1 fruit fly cellular context compared by ENCODE assay signal in genomic region chr3R:28020582-28020981, dm6.
TF ChIP-seq lines count a peak whose summit lies in the region.

No protein-coding gene starts in this region.

TF ChIP-seq in whole organism, embryonic, 481 proteins besides CTCF, POLR2A, EP300 and RAD21 (continued from another document):
- no peak for TF ChIP-seq stwl (tag; optimal IDR thresholded peaks at IDR 0.05; lab: Kevin White, UChicago)
- TF ChIP-seq CG13296 (GFP tag; optimal IDR thresholded peaks at IDR 0.05; lab: Kevin White, UChicago): peak; percentile 6
- peak; percentile 0 for TF ChIP-seq fd96Cb (tag; optimal IDR thresholded peaks at IDR 0.05; lab: Kevin White, UChicago)
- TF ChIP-seq Dbx (GFP tag; IDR thresholded peaks at IDR 0.05; lab: Robert Waterston, UW): 0 out of 3 replicates have a peak, but pooled peaks have one; percentile 31
- peak; percentile 21 for TF ChIP-seq Fer3 (tag; optimal IDR thresholded peaks at IDR 0.05; lab: Kevin White, UChicago)
- TF ChIP-seq CG33213 (GFP tag; optimal IDR thresholded peaks at IDR 0.05; lab: Kevin White, UChicago): no peak
- TF ChIP-seq bcd (GFP tag; optimal IDR thresholded peaks at IDR 0.05; lab: Kevin White, UChicago): peak; percentile 13
- TF ChIP-seq Dfd (GFP tag; optimal IDR thresholded peaks at IDR 0.05; lab: Kevin White, UChicago): no peak
- TF ChIP-seq gfzf (GFP tag; optimal IDR thresholded peaks at IDR 0.05; lab: Kevin White, UChicago): no peak
- peak; percentile 13 for TF ChIP-seq Blimp-1 (GFP tag; optimal IDR thresholded peaks at IDR 0.05; lab: Kevin White, UChicago)
- TF ChIP-seq Lhr (GFP tag; optimal IDR thresholded peaks at IDR 0.05; lab: Kevin White, UChicago): no peak
- no peak for TF ChIP-seq CG15479 (GFP tag; optimal IDR thresholded peaks at IDR 0.05; lab: Kevin White, UChicago)
- TF ChIP-seq ranshi (GFP tag; IDR thresholded peaks at IDR 0.05; lab: Robert Waterston, UW): peak; percentile 26; the same call in 1 of the 2 replicates
- peak; percentile 40 for TF ChIP-seq dmrt99B (tag; optimal IDR thresholded peaks at IDR 0.05; lab: Kevin White, UChicago)
- peak; percentile 60 for TF ChIP-seq Fer1 (GFP tag; optimal IDR thresholded peaks at IDR 0.05; lab: Kevin White, UChicago)
- TF ChIP-seq fru (optimal IDR thresholded peaks at IDR 0.05; lab: Kevin White, UChicago): no peak
- TF ChIP-seq gem (tag; optimal IDR thresholded peaks at IDR 0.05; lab: Kevin White, UChicago): peak; percentile 13
- peak; percentile 5 for TF ChIP-seq Hmr (GFP tag; optimal IDR thresholded peaks at IDR 0.05; lab: Kevin White, UChicago)
- TF ChIP-seq CG13424 (tag; optimal IDR thresholded peaks at IDR 0.05; lab: Kevin White, UChicago): no peak
TF ChIP-seq in whole organism, embryonic: peak in this region for 33.
